Fruit fly (Drosophila melanogaster) whole organism, embryonic: ENCODE results near the gene Hinfp.
A peak's percentile ranks its signal among the peaks of the same experiment; 100 is the strongest.

ENCODE experiments used
- Ada2b ChIP-seq: fragments of 200-800 bp; sonication (Bioruptor generic); IDR thresholded peaks from 2 replicates; pipeline ENCODE4 v1.3.6; 2022; ENCODE audit warnings: missing biosample characterization, missing genetic modification characterization
- BEAF-32 ChIP-seq: fragments of 200-800 bp; sonication (Bioruptor generic); optimal IDR thresholded peaks from 3 replicates; lab custom pipeline; 2017; ENCODE audit warnings: missing biosample characterization, missing genetic modification characterization, mild to moderate bottlenecking, moderate library complexity, missing genetic modification reagents
- CG10462 ChIP-seq: fragments of 200-800 bp; sonication (Bioruptor generic); optimal IDR thresholded peaks from 2 replicates; lab custom pipeline; 2016; ENCODE audit warnings: missing biosample characterization, missing genetic modification characterization
- CG10565 ChIP-seq: fragments of 200-800 bp; sonication (Bioruptor generic); optimal IDR thresholded peaks from 3 replicates; lab custom pipeline; 2016; ENCODE audit warnings: missing biosample characterization, mild to moderate bottlenecking, missing genetic modification characterization
- CG11093 ChIP-seq: fragments of 200-800 bp; sonication (Bioruptor generic); IDR thresholded peaks from 3 replicates; pipeline ENCODE4 v1.3.6; 2022; ENCODE audit warnings: missing biosample characterization, missing genetic modification characterization
- CG11504 ChIP-seq: fragments of 200-800 bp; sonication (Bioruptor generic); optimal IDR thresholded peaks from 3 replicates; lab custom pipeline; 2019; ENCODE audit warnings: missing biosample characterization, mild to moderate bottlenecking, missing genetic modification characterization, moderate library complexity
- CG13296 ChIP-seq: fragments of 200-800 bp; sonication (Bioruptor generic); optimal IDR thresholded peaks from 3 replicates; lab custom pipeline; 2018; ENCODE audit warnings: missing biosample characterization, mild to moderate bottlenecking, missing genetic modification characterization
- CG2116 ChIP-seq: fragments of 200-800 bp; sonication (Bioruptor generic); optimal IDR thresholded peaks from 3 replicates; lab custom pipeline; 2018; ENCODE audit warnings: missing biosample characterization, mild to moderate bottlenecking, missing genetic modification characterization
- CG2129 ChIP-seq: fragments of 200-800 bp; sonication (Bioruptor generic); IDR thresholded peaks from 2 replicates; pipeline ENCODE4 v1.3.6; 2022; ENCODE audit warnings: missing biosample characterization, missing genetic modification characterization; ENCODE audit not compliant: partially characterized antibody
- CG2202 ChIP-seq: fragments of 200-800 bp; sonication (Bioruptor generic); optimal IDR thresholded peaks from 2 replicates; lab custom pipeline; 2018; ENCODE audit warnings: missing biosample characterization, mild to moderate bottlenecking, missing genetic modification characterization
- CG2678 ChIP-seq: fragments of 200-800 bp; sonication (Bioruptor generic); optimal IDR thresholded peaks from 3 replicates; lab custom pipeline; 2019; ENCODE audit warnings: missing biosample characterization, mild to moderate bottlenecking, missing genetic modification characterization, moderate library complexity
- CG31224 ChIP-seq: fragments of 200-800 bp; sonication (Bioruptor generic); IDR thresholded peaks from 2 replicates; pipeline ENCODE4 v1.3.6; 2022; ENCODE audit warnings: missing biosample characterization, missing genetic modification characterization
- CG3726 ChIP-seq: fragments of 200-800 bp; sonication (Bioruptor generic); IDR thresholded peaks from 3 replicates; pipeline ENCODE4, ENCODE4 v1.3.6; 2022; ENCODE audit warnings: missing biosample characterization, missing genetic modification characterization
- CG5180 ChIP-seq: fragments of 200-800 bp; sonication (Bioruptor generic); optimal IDR thresholded peaks from 3 replicates; lab custom pipeline; 2017; ENCODE audit warnings: missing biosample characterization, missing genetic modification characterization, mild to moderate bottlenecking, moderate library complexity, missing genetic modification reagents
- CG5953 ChIP-seq: fragments of 200-800 bp; sonication (Bioruptor generic); IDR thresholded peaks from 2 replicates; pipeline ENCODE4 v1.3.6; 2022; ENCODE audit warnings: missing biosample characterization, missing genetic modification characterization
- CG6254 ChIP-seq: fragments of 200-800 bp; sonication (Bioruptor generic); optimal IDR thresholded peaks from 3 replicates; lab custom pipeline; 2017; ENCODE audit warnings: mild to moderate bottlenecking, missing biosample characterization, missing genetic modification reagents, missing genetic modification characterization
- CkIIα-i1 ChIP-seq: fragments of 200-800 bp; sonication (Bioruptor generic); IDR thresholded peaks from 2 replicates; pipeline ENCODE4 v1.3.6; 2022; ENCODE audit warnings: missing biosample characterization, missing genetic modification characterization
- Dll ChIP-seq: fragments of 200-800 bp; sonication (Bioruptor generic); IDR thresholded peaks from 4 replicates; pipeline ENCODE4 v1.3.6; 2022; ENCODE audit warnings: missing biosample characterization, missing genetic modification characterization; ENCODE audit not compliant: partially characterized antibody
- Fer3 ChIP-seq: fragments of 200-800 bp; sonication (Bioruptor generic); optimal IDR thresholded peaks from 2 replicates; lab custom pipeline; 2018; ENCODE audit warnings: missing biosample characterization, mild to moderate bottlenecking, missing genetic modification characterization, moderate library complexity
- GATAe ChIP-seq: fragments of 200-800 bp; sonication (Bioruptor generic); conservative IDR thresholded peaks from 2 replicates; pipeline ENCODE4 v1.3.6; 2022; ENCODE audit warnings: missing biosample characterization, missing genetic modification characterization
- HLH4C ChIP-seq: fragments of 200-800 bp; sonication (Bioruptor generic); IDR thresholded peaks from 3 replicates; pipeline ENCODE4 v1.3.6; 2022; ENCODE audit warnings: missing biosample characterization, missing genetic modification characterization; ENCODE audit not compliant: partially characterized antibody
- Hmx ChIP-seq: fragments of 200-800 bp; sonication (Bioruptor generic); optimal IDR thresholded peaks from 2 replicates; lab custom pipeline; 2016; ENCODE audit warnings: missing biosample characterization, missing genetic modification characterization
- Hr3 ChIP-seq: fragments of 200-800 bp; sonication (Bioruptor generic); optimal IDR thresholded peaks from 3 replicates; lab custom pipeline; 2016; ENCODE audit warnings: missing biosample characterization, missing genetic modification characterization
- Hr51 ChIP-seq, 2 experiments: fragments of 200-800 bp; sonication (Bioruptor generic); optimal IDR thresholded peaks; 2 replicates in 1 of 2; 3 replicates in 1 of 2; lab custom pipeline; 2016 to 2018; ENCODE audit warnings: missing biosample characterization in 2 of 2, missing genetic modification characterization in 2 of 2, mild to moderate bottlenecking in 1 of 2, moderate library complexity in 1 of 2
- Lhr ChIP-seq: fragments of 200-800 bp; sonication (Bioruptor generic); optimal IDR thresholded peaks from 3 replicates; lab custom pipeline; 2017; ENCODE audit warnings: mild to moderate bottlenecking, missing biosample characterization, missing genetic modification reagents, missing genetic modification characterization
- Side ChIP-seq: fragments of 200-800 bp; sonication (Bioruptor generic); optimal IDR thresholded peaks from 2 replicates; lab custom pipeline; 2016; ENCODE audit warnings: missing biosample characterization, missing genetic modification characterization
- Six4 ChIP-seq: fragments of 200-800 bp; sonication (Bioruptor generic); optimal IDR thresholded peaks from 2 replicates; lab custom pipeline; 2016; ENCODE audit warnings: missing biosample characterization, missing genetic modification characterization
- Taf1 ChIP-seq: fragments of 200-800 bp; sonication (Bioruptor generic); IDR thresholded peaks from 2 replicates; pipeline ENCODE4 v1.3.6; 2022; ENCODE audit warnings: missing biosample characterization, missing genetic modification characterization
- Trl ChIP-seq, 3 experiments: fragments of >200 bp in 2 of 3; fragments of 200-800 bp in 1 of 3; sonication (Bioruptor generic) in 1 of 3; optimal IDR thresholded peaks; 2 replicates in 1 of 3; 3 replicates in 2 of 3; lab custom pipeline; 2016 to 2017; ENCODE audit warnings: missing biosample characterization in 1 of 3, missing genetic modification characterization in 1 of 3
- ase ChIP-seq: fragments of 200-800 bp; sonication (Bioruptor generic); IDR thresholded peaks from 3 replicates; pipeline ENCODE4 v1.3.6; 2022; ENCODE audit warnings: missing biosample characterization, missing genetic modification characterization
- btn ChIP-seq: fragments of 200-800 bp; sonication (Bioruptor generic); optimal IDR thresholded peaks from 2 replicates; lab custom pipeline; 2016; ENCODE audit warnings: missing biosample characterization, missing genetic modification characterization
- disco-r ChIP-seq: fragments of 200-800 bp; sonication (Bioruptor generic); optimal IDR thresholded peaks from 2 replicates; lab custom pipeline; 2016; ENCODE audit warnings: missing biosample characterization, missing genetic modification characterization
- dysf ChIP-seq: fragments of 200-800 bp; sonication (Bioruptor generic); IDR thresholded peaks from 3 replicates; pipeline ENCODE4 v1.3.6; 2022; ENCODE audit warnings: missing biosample characterization, missing genetic modification characterization
- emc ChIP-seq: fragments of 200-800 bp; sonication (Bioruptor generic); optimal IDR thresholded peaks from 2 replicates; lab custom pipeline; 2016; ENCODE audit warnings: missing biosample characterization, missing genetic modification characterization
- gcm2 ChIP-seq: fragments of 200-800 bp; sonication (Bioruptor generic); optimal IDR thresholded peaks from 2 replicates; lab custom pipeline; 2016; ENCODE audit warnings: missing biosample characterization, missing genetic modification characterization
- gt ChIP-seq: fragments of 200-800 bp; sonication (Bioruptor generic); IDR thresholded peaks from 2 replicates; pipeline ENCODE4 v1.3.6; 2022; ENCODE audit warnings: missing biosample characterization, missing genetic modification characterization
- inv ChIP-seq: fragments of 200-800 bp; sonication (Bioruptor generic); IDR thresholded peaks from 2 replicates; pipeline ENCODE4 v1.3.6; 2022; ENCODE audit warnings: missing biosample characterization, missing genetic modification characterization; ENCODE audit not compliant: partially characterized antibody
- knrl ChIP-seq: fragments of 200-800 bp; sonication (Bioruptor generic); IDR thresholded peaks from 3 replicates; pipeline ENCODE4 v1.3.6; 2022; ENCODE audit warnings: missing biosample characterization, missing genetic modification characterization; ENCODE audit not compliant: partially characterized antibody
- luna ChIP-seq: fragments of 200-800 bp; sonication (Bioruptor generic); optimal IDR thresholded peaks from 2 replicates; lab custom pipeline; 2016; ENCODE audit warnings: missing biosample characterization, missing genetic modification characterization
- nau ChIP-seq: fragments of 200-800 bp; sonication (Bioruptor generic); optimal IDR thresholded peaks from 3 replicates; lab custom pipeline; 2017; ENCODE audit warnings: missing biosample characterization, mild to moderate bottlenecking, missing genetic modification characterization, missing genetic modification reagents
- otp ChIP-seq: fragments of 200-800 bp; sonication (Bioruptor generic); IDR thresholded peaks from 3 replicates; pipeline ENCODE4, ENCODE4 v1.3.6; 2022; ENCODE audit warnings: missing biosample characterization, missing genetic modification characterization
- p53 ChIP-seq: fragments of 200-800 bp; sonication (Bioruptor generic); optimal IDR thresholded peaks from 2 replicates; lab custom pipeline; 2016; ENCODE audit warnings: missing biosample characterization, missing genetic modification characterization
- psq ChIP-seq: fragments of 200-800 bp; sonication (Bioruptor generic); optimal IDR thresholded peaks from 2 replicates; lab custom pipeline; 2017; ENCODE audit warnings: missing biosample characterization, missing genetic modification characterization
- repo ChIP-seq: fragments of 200-800 bp; sonication (Bioruptor generic); optimal IDR thresholded peaks from 2 replicates; lab custom pipeline; 2016; ENCODE audit warnings: missing biosample characterization, missing genetic modification characterization
- seq ChIP-seq: fragments of 200-800 bp; sonication (Bioruptor generic); IDR thresholded peaks from 2 replicates; pipeline ENCODE4 v1.3.6; 2022; ENCODE audit warnings: missing biosample characterization, missing genetic modification characterization
- tio ChIP-seq: fragments of 200-800 bp; sonication (Bioruptor generic); optimal IDR thresholded peaks from 2 replicates; lab custom pipeline; 2017; ENCODE audit warnings: missing biosample characterization, missing genetic modification characterization, inconsistent platforms
- ttk ChIP-seq: fragments of 200-800 bp; sonication (Bioruptor generic); IDR thresholded peaks from 2 replicates; pipeline ENCODE4 v2.1.2; 2022; ENCODE audit warnings: missing biosample characterization, missing genetic modification characterization
- vfl ChIP-seq: fragments of 200-800 bp; sonication (Bioruptor generic); optimal IDR thresholded peaks from 2 replicates; lab custom pipeline; 2016; ENCODE audit warnings: missing biosample characterization, missing genetic modification characterization
- yki ChIP-seq: fragments of >200 bp; optimal IDR thresholded peaks from 3 replicates; lab custom pipeline; 2018

The Hinfp gene

dm6 chrX:655492-656379, 30.4 kb downstream of the Hinfp start, which contains the start of the genes Hmt4-20 and SkpA (continued):
- no peak for TF ChIP-seq CG10565 (GFP tag; lab: Kevin White, UChicago)
- TF ChIP-seq CG2129 = peak; percentile 90
- TF ChIP-seq vfl (GFP tag; lab: Kevin White, UChicago) = no peak
- no peak for TF ChIP-seq CG3726 (GFP tag; lab: Robert Waterston, UW)
- TF ChIP-seq emc (GFP tag; lab: Kevin White, UChicago) = no peak
- TF ChIP-seq Trl (optimal IDR thresholded peaks at IDR 0.05; lab: Kevin White, UChicago) = peak in 1 of 2 experiments; percentile 30
- no peak for TF ChIP-seq Trl (GFP tag; optimal IDR thresholded peaks at IDR 0.05; lab: Kevin White, UChicago)
- peak; percentile 57 for TF ChIP-seq Lhr (GFP tag; lab: Kevin White, UChicago)
- no peak for TF ChIP-seq CG31224 (GFP tag; lab: Robert Waterston, UW)
- peak; percentile 33 for TF ChIP-seq CG11504 (tag; lab: Kevin White, UChicago)
- no peak for TF ChIP-seq Fer3 (tag; lab: Kevin White, UChicago)
- TF ChIP-seq Hr51 (GFP tag; optimal IDR thresholded peaks at IDR 0.05; lab: Kevin White, UChicago) = no peak
- no peak for TF ChIP-seq CG5180 (GFP tag; lab: Kevin White, UChicago)
- TF ChIP-seq repo (GFP tag; lab: Kevin White, UChicago) = no peak
- no peak for TF ChIP-seq CkIIα-i1 (GFP tag; lab: Robert Waterston, UW)
- TF ChIP-seq GATAe (GFP tag; lab: Robert Waterston, UW) = no peak
- TF ChIP-seq CG11093 = no peak
- TF ChIP-seq CG5953 (GFP tag; lab: Robert Waterston, UW) = no peak
- TF ChIP-seq ase (GFP tag; lab: Robert Waterston, UW) = no peak
- no peak for TF ChIP-seq otp (GFP tag; lab: Robert Waterston, UW)
- peak; percentile 96 for TF ChIP-seq knrl (GFP tag; lab: Robert Waterston, UW)
- TF ChIP-seq nau = no peak
- TF ChIP-seq Side (GFP tag; lab: Kevin White, UChicago) = no peak
- TF ChIP-seq p53 (GFP tag; lab: Kevin White, UChicago) = peak; percentile 16
- peak; percentile 90 for TF ChIP-seq Dll (GFP tag; lab: Robert Waterston, UW)
- TF ChIP-seq psq (GFP tag; lab: Kevin White, UChicago) = no peak
- no peak for TF ChIP-seq ttk (GFP tag; lab: Robert Waterston, UW)
- no peak for TF ChIP-seq Ada2b (GFP tag; lab: Robert Waterston, UW)
- no peak for TF ChIP-seq Taf1 (GFP tag; lab: Robert Waterston, UW)
- peak; percentile 3 for TF ChIP-seq yki (lab: Kevin White, UChicago)
- peak; percentile 99 for TF ChIP-seq BEAF-32 (GFP tag; lab: Kevin White, UChicago)
- no peak for TF ChIP-seq dysf (GFP tag; lab: Robert Waterston, UW)
- TF ChIP-seq Six4 = no peak
- no peak for TF ChIP-seq seq (GFP tag; lab: Robert Waterston, UW)
- peak; percentile 89 for TF ChIP-seq HLH4C (GFP tag; lab: Robert Waterston, UW)
- TF ChIP-seq CG2678 = no peak
- TF ChIP-seq gcm2 (GFP tag; lab: Kevin White, UChicago) = no peak
- peak; percentile 83 for TF ChIP-seq CG2116 (GFP tag; lab: Kevin White, UChicago)
- TF ChIP-seq disco-r = no peak
- no peak for TF ChIP-seq CG2202
- TF ChIP-seq CG6254 (GFP tag; lab: Kevin White, UChicago) = no peak
- no peak for TF ChIP-seq btn (GFP tag; lab: Kevin White, UChicago)
- TF ChIP-seq inv (GFP tag; lab: Robert Waterston, UW) = peak; percentile 94
- TF ChIP-seq Hr3 (GFP tag; lab: Kevin White, UChicago) = no peak
- TF ChIP-seq gt (GFP tag; lab: Robert Waterston, UW) = no peak
- no peak for TF ChIP-seq CG13296 (GFP tag; lab: Kevin White, UChicago)
- TF ChIP-seq tio (GFP tag; lab: Kevin White, UChicago) = no peak
- no peak for TF ChIP-seq Hmx (GFP tag; lab: Kevin White, UChicago)
- no peak for TF ChIP-seq luna (GFP tag; lab: Kevin White, UChicago)
- no peak for TF ChIP-seq CG10462
